Worm (Caenorhabditis elegans) whole organism, L1 larva: ENCODE data around the gene F42F12.4.

ENCODE experiments used
- C16A3.4 ChIP-seq: fragments of 150-350 bp; optimal IDR thresholded peaks from 2 replicates; lab custom pipeline; 2014; ENCODE audit warnings: missing biosample characterization, missing genetic modification characterization
- C34B4.2 ChIP-seq: sonication (generic microtip); optimal IDR thresholded peaks from 2 replicates; lab custom pipeline; 2017; ENCODE audit warnings: mild to moderate bottlenecking, missing genetic modification characterization, missing compliant biosample characterization
- F16B12.6 ChIP-seq: fragments of 150-350 bp; optimal IDR thresholded peaks from 2 replicates; lab custom pipeline; 2014; ENCODE audit warnings: missing biosample characterization, missing genetic modification characterization
- Y116A8C.19 ChIP-seq: sonication (generic microtip); optimal IDR thresholded peaks from 2 replicates; lab custom pipeline; 2016; ENCODE audit warnings: missing compliant biosample characterization, missing genetic modification characterization, borderline replicate concordance
- aha-1 ChIP-seq: fragments of 150-350 bp; optimal IDR thresholded peaks from 2 replicates; lab custom pipeline; 2014; ENCODE audit warnings: missing biosample characterization, missing genetic modification characterization
- aly-2 ChIP-seq: fragments of 150-350 bp; optimal IDR thresholded peaks from 2 replicates; lab custom pipeline; 2014; ENCODE audit warnings: missing biosample characterization, missing genetic modification characterization
- ceh-82 ChIP-seq, 3 experiments: fragments of 150-350 bp in 1 of 3; sonication (generic microtip) in 2 of 3; optimal IDR thresholded peaks; 2 replicates each; lab custom pipeline; 2014 to 2017; ENCODE audit warnings: missing biosample characterization in 3 of 3, missing genetic modification characterization in 3 of 3
- ceh-88 ChIP-seq: fragments of 200-800 bp; sonication (Bioruptor generic); IDR thresholded peaks from 2 replicates; pipeline ENCODE4 v1.3.6; 2022; ENCODE audit warnings: missing genetic modification characterization, missing compliant biosample characterization
- ceh-90 ChIP-seq: sonication (generic microtip); optimal IDR thresholded peaks from 2 replicates; lab custom pipeline; 2016; ENCODE audit warnings: missing genetic modification characterization, missing compliant biosample characterization
- ces-1 ChIP-seq: fragments of 150-350 bp; optimal IDR thresholded peaks from 2 replicates; lab custom pipeline; 2014; ENCODE audit warnings: missing biosample characterization, missing genetic modification reagents, missing genetic modification characterization
- dpl-1 ChIP-seq, 3 experiments: fragments of 150-350 bp in 2 of 3; sonication (generic microtip) in 1 of 3; optimal IDR thresholded peaks; 2 replicates each; lab custom pipeline; 2014 to 2017; ENCODE audit warnings: missing biosample characterization in 3 of 3, missing genetic modification characterization in 3 of 3, missing genetic modification reagents in 3 of 3
- efl-3 ChIP-seq: fragments of 200-800 bp; sonication (Bioruptor generic); optimal IDR thresholded peaks from 2 replicates; lab custom pipeline; 2018; ENCODE audit warnings: mild to moderate bottlenecking, missing genetic modification characterization, missing compliant biosample characterization
- elt-2 ChIP-seq: sonication (generic microtip); optimal IDR thresholded peaks from 2 replicates; lab custom pipeline; 2016; ENCODE audit warnings: missing genetic modification characterization, mild to moderate bottlenecking, inconsistent platforms, missing compliant biosample characterization, missing genetic modification reagents
- elt-3 ChIP-seq, 6 experiments: fragments of 150-350 bp in 1 of 6; sonication (generic microtip); optimal IDR thresholded peaks; 2 replicates each; lab custom pipeline; 2017 to 2018; ENCODE audit warnings: missing biosample characterization in 6 of 6, missing genetic modification characterization in 6 of 6, inconsistent platforms in 1 of 6
- ets-5 ChIP-seq: fragments of 200-800 bp; sonication (Bioruptor generic); IDR thresholded peaks from 2 replicates; pipeline ENCODE4 v1.3.6; 2022; ENCODE audit warnings: missing genetic modification characterization, missing compliant biosample characterization
- fkh-4 ChIP-seq: sonication (generic microtip); optimal IDR thresholded peaks from 2 replicates; lab custom pipeline; 2016; ENCODE audit warnings: missing compliant biosample characterization, missing genetic modification characterization, borderline replicate concordance
- fkh-8 ChIP-seq: sonication (generic microtip); optimal IDR thresholded peaks from 2 replicates; lab custom pipeline; 2016; ENCODE audit warnings: mild to moderate bottlenecking, missing genetic modification characterization, missing compliant biosample characterization
- fos-1 ChIP-seq: fragments of 150-350 bp; optimal IDR thresholded peaks from 2 replicates; lab custom pipeline; 2014; ENCODE audit warnings: missing biosample characterization, missing genetic modification characterization
- hlh-17 ChIP-seq: fragments of 200-800 bp; sonication (Bioruptor generic); optimal IDR thresholded peaks from 2 replicates; lab custom pipeline; 2018; ENCODE audit warnings: missing genetic modification characterization, mild to moderate bottlenecking, missing compliant biosample characterization, moderate library complexity, borderline replicate concordance
- hlh-4 ChIP-seq: sonication (generic microtip); optimal IDR thresholded peaks from 2 replicates; lab custom pipeline; 2016; ENCODE audit warnings: mild to moderate bottlenecking, missing genetic modification characterization, missing compliant biosample characterization
- hpl-2 ChIP-seq: fragments of 150-350 bp; optimal IDR thresholded peaks from 2 replicates; lab custom pipeline; 2014; ENCODE audit warnings: missing biosample characterization, missing genetic modification reagents, missing genetic modification characterization
- irx-1 ChIP-seq: sonication (generic microtip); optimal IDR thresholded peaks from 2 replicates; lab custom pipeline; 2016; ENCODE audit warnings: missing genetic modification characterization, missing compliant biosample characterization
- jun-1 ChIP-seq: fragments of 150-350 bp; optimal IDR thresholded peaks from 2 replicates; lab custom pipeline; 2014; ENCODE audit warnings: missing biosample characterization, missing genetic modification reagents, missing genetic modification characterization
- lin-13 ChIP-seq: fragments of 150-350 bp; optimal IDR thresholded peaks from 2 replicates; lab custom pipeline; 2014; ENCODE audit warnings: missing biosample characterization, missing genetic modification reagents, missing genetic modification characterization
- lin-14 ChIP-seq: fragments of 200-800 bp; sonication (Bioruptor generic); optimal IDR thresholded peaks from 2 replicates; lab custom pipeline; 2018; ENCODE audit warnings: mild to moderate bottlenecking, missing genetic modification characterization, moderate library complexity, missing compliant biosample characterization
- lin-35 ChIP-seq, 2 experiments: fragments of 150-350 bp; optimal IDR thresholded peaks; 2 replicates each; lab custom pipeline; 2014; ENCODE audit warnings: missing biosample characterization in 2 of 2, missing genetic modification characterization in 2 of 2, missing genetic modification reagents in 2 of 2
- lin-39 ChIP-seq: fragments of 150-350 bp; optimal IDR thresholded peaks from 2 replicates; lab custom pipeline; 2014; ENCODE audit warnings: missing biosample characterization, missing genetic modification reagents, missing genetic modification characterization
- lsy-2 ChIP-seq, 2 experiments: fragments of 150-350 bp; optimal IDR thresholded peaks; 2 replicates each; lab custom pipeline; 2014; ENCODE audit warnings: missing biosample characterization in 2 of 2, missing genetic modification characterization in 2 of 2
- mdl-1 ChIP-seq, 2 experiments: fragments of 150-350 bp; optimal IDR thresholded peaks; 2 replicates each; lab custom pipeline; 2014 to 2017; ENCODE audit warnings: missing biosample characterization in 2 of 2, missing genetic modification characterization in 2 of 2, inconsistent platforms in 1 of 2
- mef-2 ChIP-seq: fragments of 150-350 bp; optimal IDR thresholded peaks from 2 replicates; lab custom pipeline; 2014; ENCODE audit warnings: missing biosample characterization, missing genetic modification characterization
- nhr-12 ChIP-seq: sonication (generic microtip); optimal IDR thresholded peaks from 2 replicates; lab custom pipeline; 2017; ENCODE audit warnings: missing biosample characterization, missing genetic modification characterization
- nhr-20 ChIP-seq: sonication (generic microtip); optimal IDR thresholded peaks from 2 replicates; lab custom pipeline; 2016; ENCODE audit warnings: mild to moderate bottlenecking, missing genetic modification characterization, missing compliant biosample characterization
- nhr-28 ChIP-seq: fragments of 150-350 bp; optimal IDR thresholded peaks from 2 replicates; lab custom pipeline; 2014; ENCODE audit warnings: missing biosample characterization, missing genetic modification characterization
- nhr-47 ChIP-seq: sonication (generic microtip); optimal IDR thresholded peaks from 2 replicates; lab custom pipeline; 2016; ENCODE audit warnings: mild to moderate bottlenecking, missing genetic modification characterization, moderate library complexity, missing compliant biosample characterization
- nhr-71 ChIP-seq: sonication (generic microtip); optimal IDR thresholded peaks from 2 replicates; lab custom pipeline; 2016; ENCODE audit warnings: mild to moderate bottlenecking, missing genetic modification characterization, moderate library complexity, missing compliant biosample characterization
- nhr-85 ChIP-seq: sonication (generic microtip); peaks from one replicate; lab custom pipeline; 2016; ENCODE audit warnings: missing genetic modification characterization, inconsistent platforms, missing compliant biosample characterization
- pqm-1 ChIP-seq: sonication (generic microtip); optimal IDR thresholded peaks from 3 replicates; lab custom pipeline; 2017; ENCODE audit warnings: missing biosample characterization, missing genetic modification characterization
- skn-1 ChIP-seq: fragments of 150-350 bp; optimal IDR thresholded peaks from 2 replicates; lab custom pipeline; 2014; ENCODE audit warnings: missing biosample characterization, missing genetic modification characterization
- swsn-7 ChIP-seq: sonication (generic microtip); optimal IDR thresholded peaks from 2 replicates; lab custom pipeline; 2016; ENCODE audit warnings: missing genetic modification characterization, missing compliant biosample characterization
- tbx-2 ChIP-seq: sonication (generic microtip); optimal IDR thresholded peaks from 2 replicates; lab custom pipeline; 2016; ENCODE audit warnings: missing genetic modification characterization, missing compliant biosample characterization
- tlp-1 ChIP-seq: fragments of 150-350 bp; optimal IDR thresholded peaks from 2 replicates; lab custom pipeline; 2014; ENCODE audit warnings: missing biosample characterization, missing genetic modification characterization
- unc-30 ChIP-seq: sonication (generic microtip); optimal IDR thresholded peaks from 2 replicates; lab custom pipeline; 2017; ENCODE audit warnings: missing biosample characterization, missing genetic modification characterization
- unc-62 ChIP-seq: fragments of 150-350 bp; optimal IDR thresholded peaks from 2 replicates; lab custom pipeline; 2014; ENCODE audit warnings: missing biosample characterization, missing genetic modification reagents, missing genetic modification characterization
- vab-15 ChIP-seq: sonication (generic microtip); optimal IDR thresholded peaks from 2 replicates; lab custom pipeline; 2017; ENCODE audit warnings: missing genotype, mild to moderate bottlenecking, missing genetic modification characterization, missing compliant biosample characterization
- zip-4 ChIP-seq: fragments of 200-800 bp; sonication (Bioruptor generic); optimal IDR thresholded peaks from 2 replicates; lab custom pipeline; 2018; ENCODE audit warnings: mild to moderate bottlenecking, missing genetic modification characterization, moderate library complexity, missing compliant biosample characterization
- ztf-11 ChIP-seq, 2 experiments: sonication (generic microtip); optimal IDR thresholded peaks; 2 replicates each; lab custom pipeline; 2016 to 2017; ENCODE audit warnings: missing genetic modification characterization in 2 of 2, missing biosample characterization in 1 of 2, missing compliant biosample characterization in 1 of 2
- ztf-4 ChIP-seq: fragments of 150-350 bp; optimal IDR thresholded peaks from 2 replicates; lab custom pipeline; 2014; ENCODE audit warnings: missing biosample characterization, missing genetic modification characterization

The F42F12.4 gene

DNA sequence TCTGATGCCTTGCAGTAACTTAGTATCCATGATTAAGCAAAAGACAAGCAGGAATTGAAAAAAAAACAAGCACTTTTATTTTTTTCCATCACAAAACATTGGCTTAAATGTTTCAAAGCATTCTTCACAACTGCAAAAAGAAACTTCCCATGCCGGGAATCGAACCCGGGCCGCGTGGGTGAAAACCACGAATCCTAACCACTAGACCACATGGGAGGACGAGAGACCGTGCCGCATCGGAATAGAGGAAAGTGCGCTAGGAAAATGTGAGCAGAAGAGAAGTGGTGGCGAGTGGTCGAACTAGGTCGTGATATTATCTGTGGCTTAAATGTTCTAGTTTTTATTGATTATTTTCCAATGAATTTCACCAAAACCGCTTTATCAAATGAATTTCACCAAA is 14.8 kb upstream of the F42F12.4 start (continued):
- TF ChIP-seq C16A3.4 (peak; percentile 41), hlh-4 (tag; lab: Kevin White, UChicago) (no peak), ceh-88 (GFP tag; lab: Robert Waterston, UW) (peak; percentile 22; the same call in 1 of the 2 replicates), swsn-7 (peak; percentile 24), efl-3 (no peak), hpl-2 (no peak), lin-35 (GFP tag; optimal IDR thresholded peaks at IDR 0.05; lab: Kevin White, UChicago) (peak in 1 of 2 experiments; percentile 55), elt-3 (tag; optimal IDR thresholded peaks at IDR 0.05; lab: Kevin White, UChicago) (no peak), nhr-85 (peak; percentile 43), ets-5 (GFP tag; lab: Robert Waterston, UW) (no peak), nhr-12 (tag; lab: Kevin White, UChicago) (no peak), ztf-4 (no peak), ceh-90 (no peak)

DNA sequence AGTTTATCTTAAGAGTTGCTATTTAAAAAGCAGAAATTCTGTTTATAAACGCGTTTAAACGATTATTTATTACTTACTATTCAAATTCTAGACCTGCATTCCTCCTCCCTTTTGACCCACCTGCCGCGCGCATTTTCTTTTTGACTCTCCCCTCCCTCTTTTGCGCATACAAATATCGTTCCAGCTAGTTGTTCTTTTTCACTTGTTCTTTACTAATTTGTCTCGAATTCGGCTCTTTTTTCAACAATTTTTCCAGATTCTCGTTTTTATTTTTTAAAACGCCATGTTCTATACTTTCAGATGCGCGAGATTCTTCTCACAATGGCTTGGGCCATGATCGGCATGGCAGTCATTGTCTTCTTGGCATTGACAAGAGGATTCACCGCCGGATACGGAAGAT is 12.6 kb upstream of the F42F12.4 start, which contains the start of gene F19H6.4:
Gene F19H6.4 (plus strand): TSS at position 301 of the 400 bp plus-strand sequence.
- no peak for TF ChIP-seq dpl-1 (GFP tag; optimal IDR thresholded peaks at IDR 0.05; lab: Kevin White, UChicago)
- TF ChIP-seq nhr-28 (tag; lab: Kevin White, UChicago), result no peak
- TF ChIP-seq lin-14 (GFP tag; lab: Kevin White, UChicago), result no peak
- no peak for TF ChIP-seq nhr-47 (tag; lab: Kevin White, UChicago)
- no peak for TF ChIP-seq skn-1
- no peak for TF ChIP-seq C16A3.4
- no peak for TF ChIP-seq tbx-2
- TF ChIP-seq irx-1 (tag; lab: Kevin White, UChicago), result no peak
- no peak for TF ChIP-seq F16B12.6 (tag; lab: Kevin White, UChicago)
- TF ChIP-seq C34B4.2 (tag; lab: Kevin White, UChicago), result no peak

DNA sequence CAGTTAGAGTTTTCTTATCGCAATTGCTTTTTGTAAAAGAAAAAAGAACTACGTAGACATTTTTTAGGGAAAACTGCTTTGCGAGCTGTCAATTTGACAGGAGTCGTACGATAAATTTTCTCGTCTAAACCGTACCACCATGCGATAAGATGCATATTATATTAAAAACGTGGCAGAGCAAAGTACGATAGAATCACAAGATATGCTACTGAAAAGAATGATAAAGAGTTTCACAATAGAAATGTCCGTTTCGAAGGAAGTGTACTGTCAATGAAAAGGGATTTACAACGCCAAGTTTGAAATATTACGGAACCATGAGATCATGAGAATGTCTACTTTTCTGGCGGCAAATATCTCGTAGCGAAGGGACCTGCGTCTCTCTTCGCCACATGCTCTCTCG is 12.1 kb upstream of the F42F12.4 start, which contains the start of gene F19H6.5:
Gene F19H6.5 (minus strand): TSS at position 101 of the 400 bp plus-strand sequence.
- TF ChIP-seq fkh-4 (tag; lab: Kevin White, UChicago) (no peak), ces-1 (no peak), lin-14 (GFP tag; lab: Kevin White, UChicago) (no peak), ceh-82 (tag; optimal IDR thresholded peaks at IDR 0.05; lab: Kevin White, UChicago) (no peak), zip-4 (no peak), ets-5 (GFP tag; lab: Robert Waterston, UW) (no peak), ceh-90 (no peak), jun-1 (tag; lab: Kevin White, UChicago) (no peak), mdl-1 (tag; optimal IDR thresholded peaks at IDR 0.05; lab: Kevin White, UChicago) (no peak), elt-2 (tag; lab: Kevin White, UChicago) (no peak), nhr-71 (tag; lab: Kevin White, UChicago) (no peak), mef-2 (tag; lab: Kevin White, UChicago) (no peak), tlp-1 (tag; lab: Kevin White, UChicago) (no peak), pqm-1 (no peak), nhr-12 (tag; lab: Kevin White, UChicago) (no peak), elt-3 (tag; optimal IDR thresholded peaks at IDR 0.05; lab: Kevin White, UChicago) (no peak), lin-39 (tag; lab: Kevin White, UChicago) (no peak), unc-62 (GFP tag; lab: Kevin White, UChicago) (no peak), fkh-8 (no peak)

DNA sequence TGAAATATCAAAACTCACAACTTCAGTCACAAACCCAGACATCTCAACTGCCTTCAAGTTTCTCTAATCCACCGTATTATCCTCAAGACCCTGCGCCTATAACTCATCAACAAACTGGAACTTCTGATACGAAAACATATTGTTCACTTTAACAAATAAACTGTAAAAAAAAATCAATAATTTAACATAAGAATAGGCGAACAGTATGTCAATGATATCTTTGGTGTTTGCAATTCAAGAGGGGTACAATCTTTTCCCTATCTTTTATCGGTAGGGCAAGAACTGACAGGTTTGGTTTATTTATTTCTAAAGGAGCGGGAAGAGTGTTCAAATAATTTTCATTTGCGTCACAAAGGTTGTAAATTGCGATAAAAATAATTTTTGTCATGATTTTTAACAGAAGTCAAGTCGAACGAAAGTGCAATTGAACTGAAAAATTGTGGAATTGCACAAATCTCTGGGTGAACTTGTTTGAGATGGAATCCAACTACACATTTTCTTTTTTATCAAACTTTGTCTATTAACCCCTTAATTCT is 10.3 kb upstream of the F42F12.4 start:
- peak; percentile 96 for TF ChIP-seq lin-13 (GFP tag; lab: Kevin White, UChicago)
- TF ChIP-seq fos-1 (tag; lab: Kevin White, UChicago), result peak; percentile 99
- peak; percentile 49 to 89 for TF ChIP-seq ztf-11 (tag; optimal IDR thresholded peaks at IDR 0.05; lab: Kevin White, UChicago)
- peak; percentile 74 for TF ChIP-seq mef-2 (tag; lab: Kevin White, UChicago)
- peak; percentile 99 for TF ChIP-seq C16A3.4
- peak; percentile 96 for TF ChIP-seq lsy-2 (tag; optimal IDR thresholded peaks at IDR 0.05; lab: Kevin White, UChicago)
- peak; percentile 99 for TF ChIP-seq jun-1 (tag; lab: Kevin White, UChicago)
- no peak for TF ChIP-seq unc-30 (tag; lab: Kevin White, UChicago)
- TF ChIP-seq aha-1, result peak; percentile 92
- TF ChIP-seq aly-2 (tag; lab: Kevin White, UChicago), result peak; percentile 99
- TF ChIP-seq hlh-17 (GFP tag; lab: Kevin White, UChicago), result no peak
- TF ChIP-seq Y116A8C.19 (tag; lab: Kevin White, UChicago), result no peak
- TF ChIP-seq ceh-88 (GFP tag; lab: Robert Waterston, UW), result peak; percentile 94
- peak; percentile 4 for TF ChIP-seq vab-15 (tag; lab: Kevin White, UChicago)
- TF ChIP-seq nhr-20, result peak; percentile 98
- TF ChIP-seq nhr-85, result peak; percentile 98
- TF ChIP-seq hlh-4 (tag; lab: Kevin White, UChicago), result peak; percentile 59
- peak; percentile 56 to 93 for TF ChIP-seq lin-35 (GFP tag; optimal IDR thresholded peaks at IDR 0.05; lab: Kevin White, UChicago)
- TF ChIP-seq ets-5 (GFP tag; lab: Robert Waterston, UW), result no peak
